Worm (Caenorhabditis elegans) whole organism, L4/young adult: Measurements from ENCODE around the gene smg-3.

ENCODE experiments used
- W03F9.2 ChIP-seq: fragments of 150-350 bp; optimal IDR thresholded peaks from 2 replicates; lab custom pipeline; 2014; ENCODE audit warnings: missing biosample characterization, missing genetic modification characterization
- dao-5 ChIP-seq: sonication (generic microtip); optimal IDR thresholded peaks from 2 replicates; lab custom pipeline; 2016; ENCODE audit warnings: missing genotype, missing genetic modification characterization, moderate library complexity, missing compliant biosample characterization
- him-1 ChIP-seq: sonication (generic microtip); optimal IDR thresholded peaks from 2 replicates; lab custom pipeline; 2016; ENCODE audit warnings: missing genotype, missing genetic modification reagents, missing genetic modification characterization, missing compliant biosample characterization

ce11 chrIV:6385010-6385409 lies 12.1 kb upstream of the smg-3 start:
- TF ChIP-seq W03F9.2 (tag; lab: Kevin White, UChicago) (no peak), dao-5 (no peak), him-1 (tag; lab: Kevin White, UChicago) (no peak)
